Fruit fly (Drosophila melanogaster): ENCODE data around the gene AIF.

AIF gene

dm6 chr2L:2180120-2180539 lies 28.6 kb downstream of the AIF start (continued):
- peak; percentile 95 for TF ChIP-seq ATbp (GFP tag; optimal IDR thresholded peaks at IDR 0.05)
- TF ChIP-seq eyg (GFP tag; optimal IDR thresholded peaks at IDR 0.05) = peak; percentile 67
- peak; percentile 85 for TF ChIP-seq B-H1 (GFP tag; IDR thresholded peaks at IDR 0.05)
- TF ChIP-seq Oaz (GFP tag; IDR thresholded peaks at IDR 0.05) = peak; percentile 68
- peak; percentile 77 for TF ChIP-seq odd (GFP tag; optimal IDR thresholded peaks at IDR 0.05)
- peak; percentile 72 for TF ChIP-seq CG8281 (tag; optimal IDR thresholded peaks at IDR 0.05)
- TF ChIP-seq Blimp-1 (GFP tag; optimal IDR thresholded peaks at IDR 0.05) = peak; percentile 94
- peak; percentile 96 for TF ChIP-seq CG17359 (tag; optimal IDR thresholded peaks at IDR 0.05)
- peak; percentile 61 for TF ChIP-seq Bdp1 (GFP tag; optimal IDR thresholded peaks at IDR 0.05)
- peak; percentile 93 for TF ChIP-seq Ssrp (tag; optimal IDR thresholded peaks at IDR 0.05)
- peak; percentile 51 for TF ChIP-seq slou (GFP tag; optimal IDR thresholded peaks at IDR 0.05)
- TF ChIP-seq eve (GFP tag; optimal IDR thresholded peaks at IDR 0.05) = no peak
- peak; percentile 79 for TF ChIP-seq NC2β (GFP tag; optimal IDR thresholded peaks at IDR 0.05)
- no peak for TF ChIP-seq inv (GFP tag; IDR thresholded peaks at IDR 0.05; ENCODE audit: partially characterized antibody)
- peak; percentile 3 for TF ChIP-seq sug (tag; optimal IDR thresholded peaks at IDR 0.05)
- TF ChIP-seq CG9932 (GFP tag; IDR thresholded peaks at IDR 0.05) = peak; percentile 73
- peak; percentile 29 for TF ChIP-seq Elba2 (GFP tag; optimal IDR thresholded peaks at IDR 0.05)
- TF ChIP-seq CG8944 (GFP tag; optimal IDR thresholded peaks at IDR 0.05) = peak; percentile 57
- no peak for TF ChIP-seq Dref (GFP tag; IDR thresholded peaks at IDR 0.05)
- peak; percentile 91 for TF ChIP-seq CG1603 (tag; optimal IDR thresholded peaks at IDR 0.05)
- peak; percentile 21 for TF ChIP-seq CG14965 (GFP tag; optimal IDR thresholded peaks at IDR 0.05; ENCODE audit: borderline replicate concordance)
- no peak for TF ChIP-seq hkb (optimal IDR thresholded peaks at IDR 0.05)
- peak; percentile 95 for TF ChIP-seq hkb (GFP tag; IDR thresholded peaks at IDR 0.05)
- no peak for TF ChIP-seq Kr (GFP tag; optimal IDR thresholded peaks at IDR 0.05)
- TF ChIP-seq stwl (tag; optimal IDR thresholded peaks at IDR 0.05) = no peak
- peak; percentile 34 for TF ChIP-seq disco-r (GFP tag; optimal IDR thresholded peaks at IDR 0.05)
- TF ChIP-seq dimm (GFP tag; IDR thresholded peaks at IDR 0.05) = peak; percentile 79
- TF ChIP-seq aop (GFP tag; IDR thresholded peaks at IDR 0.05) = peak; percentile 93
- peak; percentile 80 for TF ChIP-seq jigr1 (GFP tag; IDR thresholded peaks at IDR 0.05)
- TF ChIP-seq CG15601 (tag; optimal IDR thresholded peaks at IDR 0.05) = peak; percentile 94
- peak; percentile 89 for TF ChIP-seq CG12219 (GFP tag; optimal IDR thresholded peaks at IDR 0.05)
- TF ChIP-seq lab (GFP tag; optimal IDR thresholded peaks at IDR 0.05) = peak; percentile 92
- TF ChIP-seq Stat92E (GFP tag; optimal IDR thresholded peaks at IDR 0.05) = peak in 1 of 3 experiments; percentile 87
- peak; percentile 10 for TF ChIP-seq CG10543 (GFP tag; optimal IDR thresholded peaks at IDR 0.05)
- peak; percentile 84 for TF ChIP-seq Mad (GFP tag; optimal IDR thresholded peaks at IDR 0.05)
- TF ChIP-seq fd3F (GFP tag; optimal IDR thresholded peaks at IDR 0.05) = peak; percentile 57
- TF ChIP-seq ab (GFP tag; optimal IDR thresholded peaks at IDR 0.05) = peak; percentile 2
- TF ChIP-seq Mes4 (GFP tag; optimal IDR thresholded peaks at IDR 0.05) = peak; percentile 76
- TF ChIP-seq HmgD (GFP tag; optimal IDR thresholded peaks at IDR 0.05) = no peak
- peak; percentile 92 for TF ChIP-seq chm (GFP tag; IDR thresholded peaks at IDR 0.05)
- peak; percentile 18 for TF ChIP-seq Sry-β (GFP tag; optimal IDR thresholded peaks at IDR 0.05)
- TF ChIP-seq CG10147 (GFP tag; optimal IDR thresholded peaks at IDR 0.05) = peak; percentile 72
- TF ChIP-seq amos (GFP tag; IDR thresholded peaks at IDR 0.05; ENCODE audit: partially characterized antibody) = no peak
- peak in 1 of 2 experiments; percentile 37 for TF ChIP-seq crp (GFP tag; optimal IDR thresholded peaks at IDR 0.05)
- TF ChIP-seq Gsc (GFP tag; IDR thresholded peaks at IDR 0.05) = no peak; the same call in 1 of the 2 replicates
- TF ChIP-seq pb (GFP tag; optimal IDR thresholded peaks at IDR 0.05) = peak; percentile 64
- TF ChIP-seq CG2116 (GFP tag; optimal IDR thresholded peaks at IDR 0.05) = peak; percentile 20
- peak; percentile 45 to 96 for TF ChIP-seq bsh (GFP tag; optimal IDR thresholded peaks at IDR 0.05)
- TF ChIP-seq slp2 (GFP tag; optimal IDR thresholded peaks at IDR 0.05) = peak; percentile 71
- no peak for TF ChIP-seq CG34376 (GFP tag; optimal IDR thresholded peaks at IDR 0.05)
